Worm (Caenorhabditis elegans) whole organism, young adult: ENCODE results near the gene mrpl-21.

Experiments
- D2030.7 ChIP-seq: fragments of 200-800 bp; sonication (Bioruptor generic); IDR thresholded peaks from 2 replicates; pipeline ENCODE4 v1.3.6; 2022; ENCODE audit warnings: missing genetic modification reagents, missing genetic modification characterization, missing compliant biosample characterization
- F22D6.2 ChIP-seq: sonication (generic microtip); optimal IDR thresholded peaks from 2 replicates; lab custom pipeline; 2016; ENCODE audit warnings: mild to moderate bottlenecking, missing genetic modification characterization, missing compliant biosample characterization
- F33H1.4 ChIP-seq: fragments of 200-800 bp; sonication (Bioruptor generic); IDR thresholded peaks from 2 replicates; pipeline ENCODE4 v1.3.6; 2022; ENCODE audit warnings: missing genetic modification reagents, missing genetic modification characterization, missing compliant biosample characterization
- F49E8.2 ChIP-seq: sonication (generic microtip); optimal IDR thresholded peaks from 3 replicates; lab custom pipeline; 2017; ENCODE audit warnings: missing genetic modification characterization, mild to moderate bottlenecking, missing compliant biosample characterization, antibody characterized with exemption, moderate library complexity; ENCODE audit not compliant: insufficient read depth
- F55B11.4 ChIP-seq: sonication (generic microtip); optimal IDR thresholded peaks from 2 replicates; lab custom pipeline; 2016; ENCODE audit warnings: missing compliant biosample characterization, missing genetic modification characterization, borderline replicate concordance; ENCODE audit not compliant: insufficient read depth
- F57C9.4 ChIP-seq: sonication (generic microtip); optimal IDR thresholded peaks from 2 replicates; lab custom pipeline; 2017; ENCODE audit warnings: mild to moderate bottlenecking, missing genetic modification characterization, missing compliant biosample characterization
- T07F8.4 ChIP-seq: sonication (generic microtip); optimal IDR thresholded peaks from 2 replicates; lab custom pipeline; 2016; ENCODE audit warnings: mild to moderate bottlenecking, missing genetic modification characterization, moderate library complexity, missing compliant biosample characterization
- Y56A3A.18 ChIP-seq: fragments of 200-800 bp; sonication (Bioruptor generic); IDR thresholded peaks from 2 replicates; pipeline ENCODE4 v1.3.6; 2022; ENCODE audit warnings: missing genetic modification reagents, missing genetic modification characterization, missing compliant biosample characterization
- Y95B8A.8 ChIP-seq: fragments of 200-800 bp; sonication (Bioruptor generic); IDR thresholded peaks from 2 replicates; pipeline ENCODE4 v1.3.6; 2022; ENCODE audit warnings: missing genetic modification reagents, missing genetic modification characterization, missing compliant biosample characterization
- aptf-2 ChIP-seq: fragments of 200-800 bp; sonication (Bioruptor generic); conservative IDR thresholded peaks from 2 replicates; pipeline ENCODE4 v1.3.6; 2022; ENCODE audit warnings: missing genetic modification reagents, missing genetic modification characterization, missing compliant biosample characterization
- athp-1 ChIP-seq: sonication (generic microtip); optimal IDR thresholded peaks from 2 replicates; lab custom pipeline; 2017; ENCODE audit warnings: mild to moderate bottlenecking, missing genetic modification characterization, missing compliant biosample characterization
- attf-5 ChIP-seq: fragments of 200-800 bp; sonication (Bioruptor generic); optimal IDR thresholded peaks from 2 replicates; lab custom pipeline; 2018; ENCODE audit warnings: mild to moderate bottlenecking, missing genetic modification characterization, missing compliant biosample characterization
- bed-1 ChIP-seq: fragments of 200-800 bp; sonication (Bioruptor generic); IDR thresholded peaks from 2 replicates; pipeline ENCODE4 v1.3.6; 2022; ENCODE audit warnings: missing genetic modification reagents, missing genetic modification characterization, missing compliant biosample characterization
- cebp-1 ChIP-seq, 2 experiments: fragments of 200-800 bp in 1 of 2; sonication (Bioruptor generic) in 1 of 2; sonication (generic microtip) in 1 of 2; IDR thresholded peaks in 1 of 2; optimal IDR thresholded peaks in 1 of 2; 2 replicates each; pipeline versions ENCODE4 v1.3.6 to Lab custom; 2017 to 2022; ENCODE audit warnings: missing compliant biosample characterization in 2 of 2, missing genetic modification characterization in 2 of 2, mild to moderate bottlenecking in 1 of 2, missing genetic modification reagents in 1 of 2, moderate library complexity in 1 of 2
- ceh-100 ChIP-seq: fragments of 200-800 bp; sonication (Bioruptor generic); IDR thresholded peaks from 2 replicates; pipeline ENCODE4 v1.3.6; 2022; ENCODE audit warnings: missing genetic modification reagents, missing genetic modification characterization, missing compliant biosample characterization
- ceh-58 ChIP-seq: fragments of 200-800 bp; sonication (Bioruptor generic); IDR thresholded peaks from 2 replicates; pipeline ENCODE4 v1.3.6; 2022; ENCODE audit warnings: missing genetic modification characterization, missing compliant biosample characterization
- ceh-79 ChIP-seq: sonication (generic microtip); optimal IDR thresholded peaks from 2 replicates; lab custom pipeline; 2017; ENCODE audit warnings: mild to moderate bottlenecking, missing genetic modification characterization, missing compliant biosample characterization
- ceh-91 ChIP-seq: fragments of 200-800 bp; sonication (Bioruptor generic); IDR thresholded peaks from 2 replicates; pipeline ENCODE4 v1.3.6; 2022; ENCODE audit warnings: missing genetic modification reagents, missing genetic modification characterization, missing compliant biosample characterization
- dox-1 ChIP-seq: fragments of 200-800 bp; sonication (Bioruptor generic); IDR thresholded peaks from 2 replicates; pipeline ENCODE4 v1.3.6; 2022; ENCODE audit warnings: missing genetic modification reagents, missing genetic modification characterization, missing compliant biosample characterization
- efl-1 ChIP-seq: fragments of 150-350 bp; optimal IDR thresholded peaks from 2 replicates; lab custom pipeline; 2014; ENCODE audit warnings: missing biosample characterization, missing genetic modification reagents, missing genetic modification characterization
- egl-18 ChIP-seq: fragments of 200-800 bp; sonication (Bioruptor generic); IDR thresholded peaks from 2 replicates; pipeline ENCODE4 v1.3.6; 2022; ENCODE audit warnings: missing genetic modification reagents, missing genetic modification characterization, missing compliant biosample characterization
- ets-4 ChIP-seq: fragments of 200-800 bp; sonication (Bioruptor generic); optimal IDR thresholded peaks from 2 replicates; lab custom pipeline; 2018; ENCODE audit warnings: mild to moderate bottlenecking, missing genetic modification characterization, missing compliant biosample characterization
- him-1 ChIP-seq: sonication (generic microtip); optimal IDR thresholded peaks from 2 replicates; lab custom pipeline; 2016; ENCODE audit warnings: missing genotype, missing genetic modification reagents, missing genetic modification characterization, missing compliant biosample characterization
- hmg-1.2 ChIP-seq: fragments of 200-800 bp; sonication (Bioruptor generic); IDR thresholded peaks from 2 replicates; pipeline ENCODE4 v1.3.6; 2022; ENCODE audit warnings: missing genetic modification reagents, missing genetic modification characterization, missing compliant biosample characterization
- hmg-20 ChIP-seq: fragments of 200-800 bp; sonication (Bioruptor generic); IDR thresholded peaks from 2 replicates; pipeline ENCODE4 v1.3.6; 2022; ENCODE audit warnings: missing genetic modification reagents, missing genetic modification characterization, missing compliant biosample characterization
- hrde-1 ChIP-seq: sonication (generic microtip); optimal IDR thresholded peaks from 2 replicates; lab custom pipeline; 2016; ENCODE audit warnings: missing genetic modification characterization, mild to moderate bottlenecking, missing compliant biosample characterization, moderate library complexity, missing genotype, missing genetic modification reagents, borderline replicate concordance
- lir-1 ChIP-seq: fragments of 200-800 bp; sonication (Bioruptor generic); conservative IDR thresholded peaks from 2 replicates; pipeline ENCODE4 v1.3.6; 2022; ENCODE audit warnings: missing genetic modification reagents, missing genetic modification characterization, missing compliant biosample characterization
- lsl-1 ChIP-seq: fragments of 200-800 bp; sonication (Bioruptor generic); optimal IDR thresholded peaks from 2 replicates; lab custom pipeline; 2018; ENCODE audit warnings: mild to moderate bottlenecking, missing genetic modification characterization, moderate library complexity, missing compliant biosample characterization
- madf-3 ChIP-seq: fragments of 200-800 bp; sonication (Bioruptor generic); IDR thresholded peaks from 2 replicates; pipeline ENCODE4 v1.3.6; 2022; ENCODE audit warnings: missing genetic modification reagents, missing genetic modification characterization, missing compliant biosample characterization
- madf-6 ChIP-seq: fragments of 200-800 bp; sonication (Bioruptor generic); IDR thresholded peaks from 2 replicates; pipeline ENCODE4 v1.3.6; 2022; ENCODE audit warnings: missing genetic modification reagents, missing genetic modification characterization, missing compliant biosample characterization
- madf-8 ChIP-seq: fragments of 200-800 bp; sonication (Bioruptor generic); conservative IDR thresholded peaks from 2 replicates; pipeline ENCODE4 v1.3.6; 2022; ENCODE audit warnings: missing genetic modification reagents, missing genetic modification characterization, missing compliant biosample characterization
- mes-4 ChIP-seq: sonication (generic microtip); optimal IDR thresholded peaks from 2 replicates; lab custom pipeline; 2016; ENCODE audit warnings: missing genotype, missing genetic modification characterization, missing compliant biosample characterization
- nhr-120 ChIP-seq: fragments of 200-800 bp; sonication (Bioruptor generic); IDR thresholded peaks from 2 replicates; pipeline ENCODE4 v1.3.6; 2022; ENCODE audit warnings: missing genetic modification characterization, missing compliant biosample characterization
- nhr-80 ChIP-seq: sonication (generic microtip); optimal IDR thresholded peaks from 2 replicates; lab custom pipeline; 2016; ENCODE audit warnings: missing genetic modification characterization, missing compliant biosample characterization
- repo-1 ChIP-seq: sonication (generic microtip); optimal IDR thresholded peaks from 2 replicates; lab custom pipeline; 2017; ENCODE audit warnings: mild to moderate bottlenecking, missing genetic modification characterization, missing compliant biosample characterization
- sea-2 ChIP-seq: fragments of 200-800 bp; sonication (Bioruptor generic); IDR thresholded peaks from 2 replicates; pipeline ENCODE4 v1.3.6; 2022; ENCODE audit warnings: missing genetic modification characterization, missing compliant biosample characterization
- snpc-1.1 ChIP-seq: sonication (generic microtip); optimal IDR thresholded peaks from 2 replicates; lab custom pipeline; 2017; ENCODE audit warnings: missing genetic modification characterization, mild to moderate bottlenecking, missing compliant biosample characterization, antibody characterized with exemption, moderate library complexity, missing genotype, missing genetic modification reagents; ENCODE audit not compliant: insufficient read depth
- snpc-4 ChIP-seq, 5 experiments: fragments of 150-350 bp in 1 of 5; sonication (generic microtip) in 4 of 5; optimal IDR thresholded peaks; 2 replicates each; lab custom pipeline; 2014 to 2018; ENCODE audit warnings: missing genetic modification characterization in 5 of 5, missing biosample characterization in 3 of 5, antibody characterized with exemption in 2 of 5, mild to moderate bottlenecking in 2 of 5, missing compliant biosample characterization in 2 of 5, missing genotype in 2 of 5, moderate library complexity in 2 of 5, missing genetic modification reagents in 1 of 5
- xnd-1 ChIP-seq: sonication (generic microtip); optimal IDR thresholded peaks from 2 replicates; lab custom pipeline; 2016; ENCODE audit warnings: missing genotype, missing genetic modification reagents, missing genetic modification characterization, missing compliant biosample characterization

mrpl-21 gene

DNA sequence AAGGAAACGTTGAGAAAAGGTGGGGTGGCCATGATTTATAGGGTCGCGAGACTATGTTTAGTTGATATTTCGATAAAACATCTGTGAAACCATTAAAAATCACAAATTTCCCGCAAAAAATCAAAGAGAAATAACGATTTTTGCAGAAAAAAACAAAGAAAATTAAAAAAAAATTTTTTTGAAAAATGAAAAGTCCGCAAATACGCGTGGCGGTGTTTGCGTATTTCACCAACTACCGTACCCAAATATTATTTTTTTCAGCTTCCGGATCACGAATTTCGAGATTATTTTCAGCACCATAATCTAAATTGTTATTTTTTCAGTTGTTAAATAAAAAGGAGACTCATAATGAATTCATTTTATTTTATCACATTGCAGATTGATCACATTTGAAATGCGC lies 13.3 kb downstream of the mrpl-21 start:
- peak; percentile 61 for TF ChIP-seq madf-6 (GFP tag; lab: Robert Waterston, UW)
- no peak for TF ChIP-seq ceh-79 (tag; lab: Kevin White, UChicago)
- TF ChIP-seq lir-1 (GFP tag; lab: Robert Waterston, UW): no peak
- TF ChIP-seq dox-1 (GFP tag; lab: Robert Waterston, UW): 0 out of 2 replicates have a peak, but pooled peaks have one; percentile 17
- peak; percentile 27; the same call in 1 of the 2 replicates for TF ChIP-seq D2030.7 (GFP tag; lab: Robert Waterston, UW)
- peak; percentile 88 for TF ChIP-seq lsl-1 (GFP tag; lab: Kevin White, UChicago)
- TF ChIP-seq xnd-1 (tag; lab: Kevin White, UChicago): peak; percentile 15
- no peak for TF ChIP-seq F22D6.2 (tag; lab: Kevin White, UChicago)
- TF ChIP-seq madf-3: no peak
- TF ChIP-seq ceh-91 (GFP tag; lab: Robert Waterston, UW): peak; percentile 49; the same call in 1 of the 2 replicates
- 0 out of 2 replicates have a peak, but pooled peaks have one; percentile 22 for TF ChIP-seq madf-8 (GFP tag; lab: Robert Waterston, UW)
- TF ChIP-seq him-1 (tag; lab: Kevin White, UChicago): peak; percentile 58
- TF ChIP-seq snpc-4 (GFP tag; optimal IDR thresholded peaks at IDR 0.05; lab: Kevin White, UChicago): no peak
- no peak for TF ChIP-seq snpc-4 (tag; optimal IDR thresholded peaks at IDR 0.05; lab: Kevin White, UChicago)
- 0 out of 2 replicates have a peak, but pooled peaks have one; percentile 19 for TF ChIP-seq hmg-1.2 (GFP tag; lab: Robert Waterston, UW)

DNA sequence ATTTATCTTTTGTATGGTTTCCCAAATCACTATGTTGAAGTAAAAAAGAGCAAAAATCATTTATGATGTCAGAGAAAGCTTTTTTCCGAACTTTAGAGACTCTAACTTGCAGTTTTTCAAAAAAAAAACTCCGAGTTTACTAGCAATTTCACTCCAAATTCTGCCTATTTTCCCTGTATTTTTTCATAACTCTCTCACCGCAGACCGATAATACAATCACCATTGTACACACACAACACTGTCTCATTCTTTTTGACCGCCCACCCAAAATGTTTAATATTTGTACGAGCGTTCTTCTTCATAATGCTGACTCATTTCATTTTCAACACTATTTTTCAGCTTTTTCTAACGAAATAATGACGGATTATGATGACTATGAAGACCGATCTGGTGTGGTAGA lies 14.5 kb downstream of the mrpl-21 start, which contains the start of gene F43C1.5:
F43C1.5 (plus strand) TSS at position 301 of the 400 bp plus-strand sequence.
- no peak for TF ChIP-seq F49E8.2 (tag; lab: Kevin White, UChicago)
- no peak for TF ChIP-seq lsl-1 (GFP tag; lab: Kevin White, UChicago)
- TF ChIP-seq ceh-100 (GFP tag; lab: Robert Waterston, UW): no peak
- no peak for TF ChIP-seq aptf-2 (GFP tag; lab: Robert Waterston, UW)
- no peak for TF ChIP-seq egl-18 (GFP tag; lab: Robert Waterston, UW)
- no peak for TF ChIP-seq cebp-1 (GFP tag; IDR thresholded peaks at IDR 0.05; lab: Robert Waterston, UW)
- TF ChIP-seq cebp-1 (tag; optimal IDR thresholded peaks at IDR 0.05; lab: Kevin White, UChicago): no peak

DNA sequence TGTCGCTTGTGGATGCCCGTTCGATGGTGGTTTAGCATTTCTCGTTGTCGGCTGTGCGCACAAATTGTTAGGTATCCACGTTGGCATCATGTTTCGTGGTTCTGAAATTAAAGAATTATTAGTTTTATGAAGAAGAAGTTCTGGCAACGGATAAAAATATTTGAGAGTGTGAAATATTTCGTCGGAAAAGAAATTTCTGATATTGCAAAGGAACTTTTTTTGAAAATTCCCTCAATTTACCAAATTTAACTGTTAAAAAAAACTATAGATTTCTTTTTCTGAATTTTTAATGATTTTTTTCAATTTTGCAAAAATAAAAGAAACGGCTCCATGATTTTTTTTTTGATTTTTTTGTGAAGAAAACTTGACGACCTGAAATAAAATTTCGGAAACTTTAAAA lies 15.4 kb downstream of the mrpl-21 start, which contains the start of gene mpk-1:
mpk-1 (minus strand) TSS at position 101 of the 400 bp plus-strand sequence.
- no peak for TF ChIP-seq Y95B8A.8 (GFP tag; lab: Robert Waterston, UW)
- no peak for TF ChIP-seq sea-2 (GFP tag; lab: Robert Waterston, UW)
- no peak for TF ChIP-seq mes-4
- no peak for TF ChIP-seq bed-1 (GFP tag; lab: Robert Waterston, UW)
- no peak for TF ChIP-seq F55B11.4 (tag; lab: Kevin White, UChicago)
- TF ChIP-seq ets-4 (GFP tag; lab: Kevin White, UChicago): no peak
- no peak for TF ChIP-seq T07F8.4 (tag; lab: Kevin White, UChicago)
- TF ChIP-seq F33H1.4 (GFP tag; lab: Robert Waterston, UW): no peak
- no peak for TF ChIP-seq cebp-1 (GFP tag; IDR thresholded peaks at IDR 0.05; lab: Robert Waterston, UW)
- TF ChIP-seq cebp-1 (tag; optimal IDR thresholded peaks at IDR 0.05; lab: Kevin White, UChicago): no peak

DNA sequence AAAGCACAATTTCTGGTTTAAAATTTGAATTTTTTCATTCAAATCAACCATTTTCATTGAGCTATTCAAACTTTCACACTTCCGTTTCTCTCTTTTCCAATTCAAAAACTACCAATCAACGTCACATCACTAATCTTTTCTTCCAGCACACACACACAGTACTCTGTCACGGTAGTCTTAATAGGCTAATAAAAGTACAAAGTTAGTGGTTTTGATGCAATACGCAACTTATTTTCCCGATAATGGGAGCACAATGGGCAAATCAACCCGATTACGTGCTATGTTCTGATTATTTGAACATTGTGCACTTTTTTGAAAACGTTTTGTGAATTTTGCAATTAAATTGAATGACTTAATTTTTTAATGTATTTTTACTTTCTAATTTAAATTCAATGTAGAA lies 16.0 kb downstream of the mrpl-21 start:
- peak; percentile 65 for TF ChIP-seq nhr-80 (tag; lab: Kevin White, UChicago)
- TF ChIP-seq athp-1 (tag; lab: Kevin White, UChicago): no peak

DNA sequence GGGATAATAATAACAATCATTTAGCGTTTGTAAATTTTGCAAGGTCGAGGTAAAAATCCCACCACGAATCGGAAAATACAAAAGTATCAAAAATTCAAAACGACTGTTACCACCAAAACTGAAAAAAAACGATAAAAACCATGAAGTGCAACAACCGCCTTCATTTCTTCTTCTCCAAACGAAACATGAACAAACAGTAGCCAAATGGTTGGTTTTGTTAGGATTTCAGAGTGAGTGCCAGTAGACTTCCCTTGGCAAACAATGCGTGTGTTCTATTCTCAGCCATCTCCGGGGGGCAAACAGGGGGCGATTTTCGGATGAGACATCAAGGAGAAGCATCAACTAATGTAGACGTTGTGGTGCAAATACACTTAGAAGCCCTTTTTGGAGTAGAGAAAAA lies 18.6 kb downstream of the mrpl-21 start:
- TF ChIP-seq F57C9.4: no peak
- no peak for TF ChIP-seq attf-5 (GFP tag; lab: Kevin White, UChicago)
- no peak for TF ChIP-seq snpc-1.1 (tag; lab: Kevin White, UChicago)
- no peak for TF ChIP-seq hrde-1 (tag; lab: Kevin White, UChicago)
- no peak for TF ChIP-seq ceh-79 (tag; lab: Kevin White, UChicago)
- no peak for TF ChIP-seq athp-1 (tag; lab: Kevin White, UChicago)
- no peak for TF ChIP-seq Y56A3A.18
- no peak for TF ChIP-seq sea-2 (GFP tag; lab: Robert Waterston, UW)
- no peak for TF ChIP-seq hmg-20 (GFP tag; lab: Robert Waterston, UW)
- TF ChIP-seq nhr-120: no peak
- no peak for TF ChIP-seq efl-1 (GFP tag; lab: Kevin White, UChicago)
- TF ChIP-seq madf-8 (GFP tag; lab: Robert Waterston, UW): no peak
- TF ChIP-seq repo-1 (tag; lab: Kevin White, UChicago): no peak
- no peak for TF ChIP-seq ceh-58 (GFP tag; lab: Robert Waterston, UW)
